Fruit fly (Drosophila melanogaster) whole organism, adult: ENCODE data around the gene CG16713.

Experiments used
- CG14711 ChIP-seq: fragments of 200-800 bp; sonication (Bioruptor generic); optimal IDR thresholded peaks from 2 replicates; lab custom pipeline; 2018; ENCODE audit warnings: missing biosample characterization, mild to moderate bottlenecking, missing genetic modification characterization, moderate library complexity
- CG5204 ChIP-seq: fragments of 200-800 bp; sonication (Bioruptor generic); optimal IDR thresholded peaks from 2 replicates; lab custom pipeline; 2016; ENCODE audit warnings: missing biosample characterization, missing genetic modification characterization
- CG7045 ChIP-seq: fragments of 200-800 bp; sonication (Bioruptor generic); optimal IDR thresholded peaks from 2 replicates; lab custom pipeline; 2017; ENCODE audit warnings: missing biosample characterization, mild to moderate bottlenecking, missing genetic modification characterization
- CG7101 ChIP-seq: fragments of 200-800 bp; sonication (Bioruptor generic); optimal IDR thresholded peaks from 2 replicates; lab custom pipeline; 2018; ENCODE audit warnings: missing biosample characterization, mild to moderate bottlenecking, missing genetic modification characterization, moderate library complexity
- cnc ChIP-seq, 2 experiments: fragments of >200 bp; optimal IDR thresholded peaks; 2 replicates each; lab custom pipeline; 2017
- pad ChIP-seq: fragments of 200-800 bp; sonication (Bioruptor generic); optimal IDR thresholded peaks from 3 replicates; lab custom pipeline; 2017; ENCODE audit warnings: missing biosample characterization, missing genetic modification characterization, mild to moderate bottlenecking, moderate library complexity, missing genetic modification reagents

DNA sequence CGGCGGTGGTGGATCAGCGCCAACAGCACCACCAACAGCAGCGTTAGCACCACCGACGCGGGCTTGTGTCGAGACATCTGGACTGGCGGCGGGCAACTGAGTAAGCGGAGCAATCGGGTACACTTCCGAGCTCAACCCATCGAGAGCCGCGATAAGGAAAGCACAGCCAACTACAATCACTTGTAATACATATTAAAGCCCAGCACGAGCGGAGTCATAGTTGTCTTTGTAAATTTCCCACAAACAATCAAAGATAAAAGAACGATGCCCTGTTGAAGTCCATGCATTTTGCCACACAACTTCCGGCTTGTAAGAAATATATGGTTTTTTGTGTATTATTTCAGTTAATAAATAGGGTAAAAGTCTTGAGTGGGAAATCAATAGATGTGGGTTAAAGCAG, 11.8 kb upstream of the CG16713 start, which contains the start of gene CG31777:
- no peak for TF ChIP-seq CG7045 (GFP tag; lab: Kevin White, UChicago)
- no peak for TF ChIP-seq CG7101
- no peak for TF ChIP-seq CG5204 (GFP tag; lab: Kevin White, UChicago)
- no peak for TF ChIP-seq cnc (optimal IDR thresholded peaks at IDR 0.05; lab: Kevin White, UChicago)
- TF ChIP-seq pad (GFP tag; lab: Kevin White, UChicago) = no peak
- TF ChIP-seq CG14711 (tag; lab: Kevin White, UChicago) = no peak
